Fruit fly (Drosophila melanogaster): ENCODE results near the gene CG13051.

DNA sequence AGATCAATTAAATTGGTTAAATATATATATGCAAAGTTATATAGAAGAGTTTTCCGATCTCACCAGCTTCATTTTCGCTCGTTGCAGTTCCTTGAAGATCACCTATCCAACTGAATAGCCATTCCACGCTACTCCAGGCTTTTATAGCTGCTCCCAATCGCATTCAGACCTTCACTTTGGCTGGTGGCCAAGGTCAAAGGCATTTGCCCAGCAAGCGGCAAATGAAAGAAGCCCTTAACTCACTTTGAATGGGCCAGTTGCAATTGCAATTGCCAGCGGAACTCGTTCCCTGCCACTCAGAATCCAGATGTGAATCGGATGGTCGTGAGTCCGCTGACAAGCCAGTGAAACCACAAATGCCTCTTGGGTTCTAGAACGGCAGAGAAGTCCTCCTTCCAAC, 3.4 kb downstream of the CG13051 start, which contains the start of gene CG34247:
- no peak for TF ChIP-seq dsf (GFP tag; optimal IDR thresholded peaks at IDR 0.05; ENCODE audit: borderline replicate concordance)
- no peak for TF ChIP-seq sage (GFP tag; optimal IDR thresholded peaks at IDR 0.05)
- TF ChIP-seq CG32264 (GFP tag; optimal IDR thresholded peaks at IDR 0.05): no peak
- no peak for TF ChIP-seq Vsx2 (GFP tag; optimal IDR thresholded peaks at IDR 0.05; ENCODE audit: partially characterized antibody)
